Worm (Caenorhabditis elegans) whole organism, young adult: ENCODE measurements around the gene ZK596.3.

Experiments
- C06A6.2 ChIP-seq: fragments of 200-800 bp; sonication (Bioruptor generic); conservative IDR thresholded peaks from 2 replicates; pipeline ENCODE4 v1.3.6; 2022; ENCODE audit warnings: missing genetic modification characterization, missing compliant biosample characterization
- ama-1 ChIP-seq, 3 experiments: fragments of 150-350 bp in 1 of 3; sonication (generic microtip) in 2 of 3; optimal IDR thresholded peaks; 2 replicates each; lab custom pipeline; 2014 to 2018; ENCODE audit warnings: missing biosample characterization in 2 of 3, missing genetic modification characterization in 2 of 3, missing genetic modification reagents in 2 of 3
- ceh-91 ChIP-seq: fragments of 200-800 bp; sonication (Bioruptor generic); IDR thresholded peaks from 2 replicates; pipeline ENCODE4 v1.3.6; 2022; ENCODE audit warnings: missing genetic modification reagents, missing genetic modification characterization, missing compliant biosample characterization
- dox-1 ChIP-seq: fragments of 200-800 bp; sonication (Bioruptor generic); IDR thresholded peaks from 2 replicates; pipeline ENCODE4 v1.3.6; 2022; ENCODE audit warnings: missing genetic modification reagents, missing genetic modification characterization, missing compliant biosample characterization
- ets-4 ChIP-seq: fragments of 200-800 bp; sonication (Bioruptor generic); optimal IDR thresholded peaks from 2 replicates; lab custom pipeline; 2018; ENCODE audit warnings: mild to moderate bottlenecking, missing genetic modification characterization, missing compliant biosample characterization
- hmg-20 ChIP-seq: fragments of 200-800 bp; sonication (Bioruptor generic); IDR thresholded peaks from 2 replicates; pipeline ENCODE4 v1.3.6; 2022; ENCODE audit warnings: missing genetic modification reagents, missing genetic modification characterization, missing compliant biosample characterization
- nfyb-1 ChIP-seq: fragments of 200-800 bp; sonication (Bioruptor generic); IDR thresholded peaks from 2 replicates; pipeline ENCODE4 v1.3.6; 2022; ENCODE audit warnings: missing genetic modification reagents, missing genetic modification characterization, missing compliant biosample characterization
- unc-130 ChIP-seq: sonication (generic microtip); optimal IDR thresholded peaks from 2 replicates; lab custom pipeline; 2016; ENCODE audit warnings: missing genetic modification reagents, missing genetic modification characterization, missing compliant biosample characterization

DNA sequence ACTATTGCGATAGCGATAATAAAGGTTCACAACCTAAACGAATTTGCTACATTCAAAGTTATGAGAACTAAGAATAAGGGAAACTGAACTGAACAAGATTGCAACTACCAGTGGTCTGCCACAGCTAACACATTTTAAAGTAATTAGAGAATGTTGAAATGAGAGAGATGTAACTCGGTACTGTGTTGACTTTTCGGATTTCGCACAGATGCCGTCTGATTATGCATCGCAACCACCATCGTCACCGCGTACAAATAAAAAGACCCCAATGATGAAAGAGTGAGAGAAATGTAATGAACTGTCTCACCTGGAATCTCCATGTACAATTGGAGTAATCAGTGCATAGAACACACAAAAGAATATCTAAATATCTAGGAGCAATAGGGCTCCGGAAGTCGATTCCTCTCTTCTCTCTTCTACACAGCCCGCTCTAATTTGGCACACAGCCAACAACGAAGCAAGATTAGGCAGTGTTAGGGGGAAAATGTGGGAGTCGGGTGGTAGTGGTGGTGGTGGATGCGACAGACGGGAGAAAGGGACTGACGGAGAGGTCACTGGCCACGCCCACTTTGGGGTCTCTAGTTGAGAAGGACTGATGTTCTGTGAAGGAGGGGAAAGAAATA, 35.4 kb downstream of the ZK596.3 start, which contains the start of gene F13E9.11:
- TF ChIP-seq ceh-91 (GFP tag; lab: Robert Waterston, UW) = no peak
- TF ChIP-seq hmg-20 (GFP tag; lab: Robert Waterston, UW) = no peak
- no peak for TF ChIP-seq dox-1 (GFP tag; lab: Robert Waterston, UW)
- no peak for TF ChIP-seq unc-130
- no peak for TF ChIP-seq C06A6.2 (GFP tag; lab: Robert Waterston, UW)
- no peak for TF ChIP-seq nfyb-1 (GFP tag; lab: Robert Waterston, UW)
- no peak for TF ChIP-seq ama-1 (optimal IDR thresholded peaks at IDR 0.05; lab: Kevin White, UChicago)
- TF ChIP-seq ama-1 (GFP tag; optimal IDR thresholded peaks at IDR 0.05; lab: Kevin White, UChicago) = no peak
- no peak for TF ChIP-seq ets-4 (GFP tag; lab: Kevin White, UChicago)
